Fruit fly (Drosophila melanogaster) whole organism, embryonic: ENCODE measurements around the gene Peritrophin-15a.

Experiments used
- Aef1 ChIP-seq: fragments of 200-800 bp; sonication (Bioruptor generic); IDR thresholded peaks from 3 replicates; pipeline ENCODE4 v1.3.6; 2022; ENCODE audit warnings: missing biosample characterization, missing genetic modification characterization
- Asciz ChIP-seq: fragments of 200-800 bp; sonication (Bioruptor generic); optimal IDR thresholded peaks from 2 replicates; lab custom pipeline; 2017; ENCODE audit warnings: missing biosample characterization, mild to moderate bottlenecking, missing genetic modification characterization, missing genetic modification reagents
- Bteb2 ChIP-seq: fragments of 200-800 bp; sonication (Bioruptor generic); optimal IDR thresholded peaks from 2 replicates; lab custom pipeline; 2016; ENCODE audit warnings: missing biosample characterization, missing genetic modification characterization
- CG10959 ChIP-seq: fragments of 200-800 bp; sonication (Bioruptor generic); IDR thresholded peaks from 2 replicates; pipeline ENCODE4 v1.3.6; 2022; ENCODE audit warnings: missing biosample characterization, missing genetic modification characterization
- CG11504 ChIP-seq: fragments of 200-800 bp; sonication (Bioruptor generic); optimal IDR thresholded peaks from 3 replicates; lab custom pipeline; 2019; ENCODE audit warnings: missing biosample characterization, mild to moderate bottlenecking, missing genetic modification characterization, moderate library complexity
- CG12391 ChIP-seq: fragments of 200-800 bp; sonication (Bioruptor generic); optimal IDR thresholded peaks from 3 replicates; lab custom pipeline; 2018; ENCODE audit warnings: missing biosample characterization, mild to moderate bottlenecking, missing genetic modification characterization, moderate library complexity
- CG12659 ChIP-seq: fragments of 200-800 bp; sonication (Bioruptor generic); optimal IDR thresholded peaks from 3 replicates; lab custom pipeline; 2017; ENCODE audit warnings: mild to moderate bottlenecking, missing biosample characterization, missing genetic modification reagents, missing genetic modification characterization
- CG15011 ChIP-seq: fragments of 200-800 bp; sonication (Bioruptor generic); optimal IDR thresholded peaks from 3 replicates; lab custom pipeline; 2018; ENCODE audit warnings: missing biosample characterization, mild to moderate bottlenecking, missing genetic modification characterization
- CG15269 ChIP-seq: fragments of 200-800 bp; sonication (Bioruptor generic); optimal IDR thresholded peaks from 2 replicates; lab custom pipeline; 2018; ENCODE audit warnings: missing biosample characterization, mild to moderate bottlenecking, missing genetic modification characterization, moderate library complexity
- CG17328 ChIP-seq: fragments of 200-800 bp; sonication (Bioruptor generic); IDR thresholded peaks from 2 replicates; pipeline ENCODE4 v1.3.6; 2022; ENCODE audit warnings: missing biosample characterization, missing genetic modification characterization
- CG2875 ChIP-seq: fragments of 200-800 bp; sonication (Bioruptor generic); optimal IDR thresholded peaks from 2 replicates; lab custom pipeline; 2017; ENCODE audit warnings: missing biosample characterization, mild to moderate bottlenecking, missing genetic modification characterization, missing genetic modification reagents
- CG30403 ChIP-seq: fragments of 200-800 bp; sonication (Bioruptor generic); optimal IDR thresholded peaks from 3 replicates; lab custom pipeline; 2016; ENCODE audit warnings: missing biosample characterization, missing genetic modification characterization
- CG4424 ChIP-seq: fragments of 200-800 bp; sonication (Bioruptor generic); optimal IDR thresholded peaks from 3 replicates; lab custom pipeline; 2016; ENCODE audit warnings: missing biosample characterization, missing genetic modification characterization
- CG7839 ChIP-seq: fragments of 200-800 bp; sonication (Bioruptor generic); optimal IDR thresholded peaks from 3 replicates; lab custom pipeline; 2018; ENCODE audit warnings: missing biosample characterization, mild to moderate bottlenecking, missing genetic modification characterization, moderate library complexity
- CG8281 ChIP-seq: fragments of 200-800 bp; sonication (Bioruptor generic); optimal IDR thresholded peaks from 2 replicates; lab custom pipeline; 2018; ENCODE audit warnings: missing biosample characterization, mild to moderate bottlenecking, missing genetic modification characterization, moderate library complexity
- CG9932 ChIP-seq: fragments of 200-800 bp; sonication (Bioruptor generic); IDR thresholded peaks from 2 replicates; pipeline ENCODE4 v1.3.6; 2022; ENCODE audit warnings: missing biosample characterization, missing genetic modification characterization
- D19B ChIP-seq: fragments of 200-800 bp; sonication (Bioruptor generic); optimal IDR thresholded peaks from 2 replicates; lab custom pipeline; 2017; ENCODE audit warnings: missing biosample characterization, mild to moderate bottlenecking, missing genetic modification characterization
- Dip2 ChIP-seq: fragments of 200-800 bp; sonication (Bioruptor generic); IDR thresholded peaks from 2 replicates; pipeline ENCODE4 v1.3.6; 2022; ENCODE audit warnings: missing biosample characterization, missing genetic modification characterization
- Ets65A ChIP-seq: fragments of 200-800 bp; sonication (Bioruptor generic); peaks from one replicate; lab custom pipeline; 2016; ENCODE audit warnings: missing biosample characterization, missing genetic modification characterization
- HLH3B ChIP-seq: fragments of 200-800 bp; sonication (Bioruptor generic); IDR thresholded peaks from 2 replicates; pipeline ENCODE4 v1.3.6; 2022; ENCODE audit warnings: missing biosample characterization, missing genetic modification characterization
- Jarid2 ChIP-seq: fragments of 200-800 bp; sonication (Bioruptor generic); optimal IDR thresholded peaks from 3 replicates; lab custom pipeline; 2017; ENCODE audit warnings: mild to moderate bottlenecking, missing biosample characterization, missing genetic modification reagents, missing genetic modification characterization
- Med ChIP-seq: fragments of 200-800 bp; sonication (Bioruptor generic); peaks from one replicate; lab custom pipeline; 2016; ENCODE audit warnings: missing biosample characterization, missing genetic modification characterization, mild to moderate bottlenecking, inconsistent platforms, moderate library complexity
- Myb ChIP-seq: fragments of 200-800 bp; sonication (Bioruptor generic); optimal IDR thresholded peaks from 2 replicates; lab custom pipeline; 2016; ENCODE audit warnings: missing biosample characterization, missing genetic modification characterization
- Oli ChIP-seq: fragments of 200-800 bp; sonication (Bioruptor generic); optimal IDR thresholded peaks from 2 replicates; lab custom pipeline; 2018; ENCODE audit warnings: missing biosample characterization, mild to moderate bottlenecking, missing genetic modification characterization, moderate library complexity
- Optix ChIP-seq: fragments of 200-800 bp; sonication (Bioruptor generic); IDR thresholded peaks from 3 replicates; pipeline ENCODE4 v1.3.6; 2022; ENCODE audit warnings: missing biosample characterization, missing genetic modification characterization
- Sox100B ChIP-seq: fragments of 200-800 bp; sonication (Bioruptor generic); optimal IDR thresholded peaks from 3 replicates; lab custom pipeline; 2018; ENCODE audit warnings: missing biosample characterization, mild to moderate bottlenecking, missing genetic modification characterization
- Sox102F ChIP-seq: fragments of 200-800 bp; sonication (Bioruptor generic); optimal IDR thresholded peaks from 2 replicates; lab custom pipeline; 2018; ENCODE audit warnings: missing biosample characterization, mild to moderate bottlenecking, missing genetic modification characterization, moderate library complexity
- Trl ChIP-seq, 3 experiments: fragments of >200 bp in 2 of 3; fragments of 200-800 bp in 1 of 3; sonication (Bioruptor generic) in 1 of 3; optimal IDR thresholded peaks; 2 replicates in 1 of 3; 3 replicates in 2 of 3; lab custom pipeline; 2016 to 2017; ENCODE audit warnings: missing biosample characterization in 1 of 3, missing genetic modification characterization in 1 of 3
- az2 ChIP-seq: fragments of 200-800 bp; sonication (Bioruptor generic); optimal IDR thresholded peaks from 3 replicates; lab custom pipeline; 2016; ENCODE audit warnings: missing biosample characterization, missing genetic modification characterization
- br ChIP-seq: fragments of >200 bp; optimal IDR thresholded peaks from 2 replicates; lab custom pipeline; 2017
- chm ChIP-seq: fragments of 200-800 bp; sonication (Bioruptor generic); IDR thresholded peaks from 2 replicates; pipeline ENCODE4 v1.3.6; 2022; ENCODE audit warnings: missing biosample characterization, missing genetic modification characterization
- dati ChIP-seq: fragments of 200-800 bp; sonication (Bioruptor generic); IDR thresholded peaks from 2 replicates; pipeline ENCODE4 v1.3.6; 2022; ENCODE audit warnings: missing biosample characterization, missing genetic modification characterization
- fd64A ChIP-seq: fragments of 200-800 bp; sonication (Bioruptor generic); optimal IDR thresholded peaks from 3 replicates; lab custom pipeline; 2018; ENCODE audit warnings: missing biosample characterization, mild to moderate bottlenecking, missing genetic modification characterization
- gcm ChIP-seq: fragments of 200-800 bp; sonication (Bioruptor generic); optimal IDR thresholded peaks from 2 replicates; lab custom pipeline; 2019; ENCODE audit warnings: missing biosample characterization, mild to moderate bottlenecking, missing genetic modification characterization, moderate library complexity
- gem ChIP-seq: fragments of 200-800 bp; sonication (Bioruptor generic); optimal IDR thresholded peaks from 2 replicates; lab custom pipeline; 2019; ENCODE audit warnings: missing biosample characterization, mild to moderate bottlenecking, missing genetic modification characterization, moderate library complexity
- grau ChIP-seq: fragments of 200-800 bp; optimal IDR thresholded peaks from 3 replicates; lab custom pipeline; 2019; ENCODE audit warnings: missing biosample characterization, mild to moderate bottlenecking, missing genetic modification characterization, moderate library complexity
- ham ChIP-seq: fragments of 200-800 bp; sonication (Bioruptor generic); IDR thresholded peaks from 2 replicates; pipeline ENCODE4 v1.3.6; 2022; ENCODE audit warnings: missing biosample characterization, missing genetic modification characterization
- kni ChIP-seq: fragments of 200-800 bp; sonication (Bioruptor generic); optimal IDR thresholded peaks from 3 replicates; lab custom pipeline; 2017; ENCODE audit warnings: mild to moderate bottlenecking, missing biosample characterization, missing genetic modification reagents, missing genetic modification characterization
- nom ChIP-seq: fragments of 200-800 bp; sonication (Bioruptor generic); optimal IDR thresholded peaks from 2 replicates; lab custom pipeline; 2017; ENCODE audit warnings: missing biosample characterization, missing genetic modification characterization, mild to moderate bottlenecking, moderate library complexity, missing genetic modification reagents
- p53 ChIP-seq: fragments of 200-800 bp; sonication (Bioruptor generic); optimal IDR thresholded peaks from 2 replicates; lab custom pipeline; 2016; ENCODE audit warnings: missing biosample characterization, missing genetic modification characterization
- pita ChIP-seq: fragments of 200-800 bp; sonication (Bioruptor generic); optimal IDR thresholded peaks from 2 replicates; lab custom pipeline; 2017; ENCODE audit warnings: missing biosample characterization, mild to moderate bottlenecking, missing genetic modification characterization
- ranshi ChIP-seq: fragments of 200-800 bp; sonication (Bioruptor generic); IDR thresholded peaks from 2 replicates; pipeline ENCODE4 v1.3.6; 2022; ENCODE audit warnings: missing biosample characterization, missing genetic modification characterization
- sens ChIP-seq: fragments of 200-800 bp; sonication (Bioruptor generic); peaks from one replicate; lab custom pipeline; 2016; ENCODE audit warnings: missing biosample characterization, missing genetic modification characterization
- sima ChIP-seq: fragments of 200-800 bp; sonication (Bioruptor generic); optimal IDR thresholded peaks from 2 replicates; lab custom pipeline; 2016; ENCODE audit warnings: missing biosample characterization, missing genetic modification characterization
- yki ChIP-seq: fragments of >200 bp; optimal IDR thresholded peaks from 3 replicates; lab custom pipeline; 2018
- z ChIP-seq: fragments of 200-800 bp; sonication (Bioruptor generic); IDR thresholded peaks from 3 replicates; pipeline ENCODE4 v1.3.6; 2022; ENCODE audit warnings: missing biosample characterization, missing genetic modification characterization
- zfh1 ChIP-seq: fragments of 200-800 bp; sonication (Bioruptor generic); IDR thresholded peaks from 3 replicates; pipeline ENCODE4 v1.3.6; 2022; ENCODE audit warnings: missing biosample characterization, missing genetic modification characterization

Gene Peritrophin-15a

DNA sequence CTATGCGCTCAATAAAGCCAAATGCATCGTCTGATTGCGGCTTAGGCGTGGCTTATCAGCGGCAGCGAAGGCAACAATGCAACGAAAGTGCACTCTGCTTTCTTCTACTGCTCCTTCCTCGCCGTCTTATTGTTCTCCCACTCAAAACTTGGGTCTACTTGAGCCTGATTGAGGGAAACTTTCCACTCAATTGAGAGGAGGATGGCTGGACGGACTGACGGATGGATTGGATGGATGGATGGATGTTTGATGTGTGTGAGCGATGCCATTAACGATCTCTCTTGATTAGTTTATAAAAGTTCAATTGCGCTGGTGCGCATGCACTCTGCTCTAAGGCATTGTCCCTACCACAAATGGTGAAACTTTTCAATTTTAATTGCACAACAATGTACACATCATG, 27.2 kb upstream of the Peritrophin-15a start:
- TF ChIP-seq Dip2 (GFP tag; lab: Robert Waterston, UW) (no peak), Myb (no peak), CG15011 (GFP tag; lab: Kevin White, UChicago) (no peak), pita (GFP tag; lab: Kevin White, UChicago) (no peak), Optix (GFP tag; lab: Robert Waterston, UW) (no peak), Asciz (GFP tag; lab: Kevin White, UChicago) (no peak), Med (GFP tag; lab: Kevin White, UChicago) (peak; percentile 27), Aef1 (no peak), Ets65A (GFP tag; lab: Kevin White, UChicago) (peak; percentile 3), z (GFP tag; lab: Robert Waterston, UW) (peak; percentile 79), ranshi (GFP tag; lab: Robert Waterston, UW) (no peak), Oli (tag; lab: Kevin White, UChicago) (no peak), ham (GFP tag; lab: Robert Waterston, UW) (no peak), dati (no peak), CG8281 (tag; lab: Kevin White, UChicago) (peak; percentile 98)
- TF ChIP-seq, all 482 proteins: peak for 4

DNA sequence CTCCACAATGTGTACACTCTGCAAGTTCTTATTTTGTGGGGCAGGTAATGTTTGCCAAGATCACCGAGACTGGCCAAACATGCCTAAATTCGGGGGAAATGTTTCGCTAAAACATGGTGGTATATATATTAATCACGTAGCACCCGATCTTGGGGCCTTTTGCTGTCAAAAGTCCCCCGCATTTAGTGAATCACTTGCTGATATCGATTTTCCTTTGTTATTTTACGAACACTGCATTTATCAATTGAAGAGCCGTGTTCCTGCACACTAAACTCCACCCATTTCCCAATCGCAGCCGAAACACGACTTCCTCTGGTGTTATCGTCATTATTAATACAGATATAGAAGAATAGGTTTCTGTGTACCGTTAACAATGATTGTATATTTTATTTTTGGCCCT, 25.8 kb upstream of the Peritrophin-15a start:
- TF ChIP-seq sima (GFP tag; lab: Kevin White, UChicago): no peak
- no peak for TF ChIP-seq CG12659
- TF ChIP-seq sens (GFP tag; lab: Kevin White, UChicago): peak; percentile 44
- TF ChIP-seq gcm: no peak
- no peak for TF ChIP-seq HLH3B
- no peak for TF ChIP-seq Optix (GFP tag; lab: Robert Waterston, UW)
- TF ChIP-seq CG2875 (GFP tag; lab: Kevin White, UChicago): no peak
- TF ChIP-seq p53 (GFP tag; lab: Kevin White, UChicago): no peak
- TF ChIP-seq kni (GFP tag; lab: Kevin White, UChicago): peak; percentile 58

DNA sequence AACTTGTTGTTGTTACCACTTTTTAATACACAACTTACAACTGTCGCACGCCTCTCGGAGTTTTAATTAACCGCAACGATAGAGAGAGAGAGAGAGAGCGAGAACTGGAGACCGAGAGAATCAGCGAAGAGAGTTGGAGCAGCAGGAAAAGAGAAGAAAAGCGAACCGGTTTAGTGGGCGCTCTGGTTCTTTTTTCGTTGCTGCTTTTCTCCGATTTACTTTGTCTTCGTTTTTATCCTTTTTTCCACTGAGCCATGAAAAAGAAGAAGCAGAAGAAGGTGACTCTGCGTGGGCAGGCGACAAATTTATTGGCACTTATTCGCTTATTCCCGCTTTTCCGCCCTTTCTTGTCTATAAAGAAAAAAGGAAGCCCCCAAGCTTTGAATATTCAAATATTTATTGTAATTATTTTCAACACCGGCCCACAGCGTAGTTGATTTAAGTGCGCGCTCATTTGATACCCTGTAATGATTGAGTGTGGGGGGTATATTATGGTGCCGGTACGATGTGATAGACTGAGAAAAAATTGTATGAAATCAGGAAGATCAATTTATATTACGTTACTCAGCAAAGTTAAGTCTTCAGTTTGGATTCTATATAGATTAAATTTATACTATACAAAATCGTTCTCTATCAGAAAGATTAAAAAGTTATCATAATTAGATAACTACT, 24.5 kb upstream of the Peritrophin-15a start:
- TF ChIP-seq grau (tag; lab: Kevin White, UChicago) (peak; percentile 8), CG30403 (GFP tag; lab: Kevin White, UChicago) (peak; percentile 8), CG12659 (peak; percentile 3), CG10959 (GFP tag; lab: Robert Waterston, UW) (no peak), CG15269 (tag; lab: Kevin White, UChicago) (peak; percentile 8), az2 (GFP tag; lab: Kevin White, UChicago) (peak; percentile 5), CG9932 (peak; percentile 6; the same call in 1 of the 2 replicates), Oli (tag; lab: Kevin White, UChicago) (peak; percentile 17), yki (lab: Kevin White, UChicago) (peak; percentile 14), CG11504 (tag; lab: Kevin White, UChicago) (peak; percentile 34), Jarid2 (GFP tag; lab: Kevin White, UChicago) (no peak), chm (GFP tag; lab: Robert Waterston, UW) (peak; percentile 31; the same call in 1 of the 2 replicates), Bteb2 (no peak), kni (GFP tag; lab: Kevin White, UChicago) (peak; percentile 10), Med (GFP tag; lab: Kevin White, UChicago) (peak; percentile 62), D19B (peak; percentile 75), zfh1 (GFP tag; lab: Robert Waterston, UW) (no peak), fd64A (GFP tag; lab: Kevin White, UChicago) (no peak), br (lab: Kevin White, UChicago) (no peak), Sox100B (GFP tag; lab: Kevin White, UChicago) (no peak), CG4424 (GFP tag; lab: Kevin White, UChicago) (no peak), Sox102F (GFP tag; lab: Kevin White, UChicago) (peak; percentile 13), sens (GFP tag; lab: Kevin White, UChicago) (peak; percentile 77), CG17328 (no peak), gem (tag; lab: Kevin White, UChicago) (peak; percentile 45), Trl (optimal IDR thresholded peaks at IDR 0.05; lab: Kevin White, UChicago) (peak; percentile 78), Trl (GFP tag; optimal IDR thresholded peaks at IDR 0.05; lab: Kevin White, UChicago) (no peak), CG12391 (tag; lab: Kevin White, UChicago) (peak; percentile 24), CG7839 (peak; percentile 7), nom (GFP tag; lab: Kevin White, UChicago) (peak; percentile 92)
